Worm (Caenorhabditis elegans) whole organism, early embryonic: ENCODE results near the gene F29C12.6.

ENCODE experiments used
- B0310.2 ChIP-seq: sonication (generic microtip); optimal IDR thresholded peaks from 2 replicates; lab custom pipeline; 2016; ENCODE audit warnings: mild to moderate bottlenecking, missing genetic modification characterization, missing compliant biosample characterization
- F13C5.2 ChIP-seq: sonication (generic microtip); optimal IDR thresholded peaks from 2 replicates; lab custom pipeline; 2017; ENCODE audit warnings: mild to moderate bottlenecking, missing genetic modification characterization, inconsistent platforms, missing compliant biosample characterization
- aly-1 ChIP-seq: sonication (generic microtip); optimal IDR thresholded peaks from 2 replicates; lab custom pipeline; 2016; ENCODE audit warnings: missing genetic modification characterization, missing compliant biosample characterization
- ama-1 ChIP-seq: fragments of 150-350 bp; optimal IDR thresholded peaks from 2 replicates; lab custom pipeline; 2014
- ceh-13 ChIP-seq: fragments of 200-800 bp; sonication (Bioruptor generic); optimal IDR thresholded peaks from 2 replicates; lab custom pipeline; 2018; ENCODE audit warnings: mild to moderate bottlenecking, missing genetic modification characterization, missing compliant biosample characterization
- ceh-36 ChIP-seq: sonication (generic microtip); optimal IDR thresholded peaks from 2 replicates; lab custom pipeline; 2016; ENCODE audit warnings: missing genetic modification characterization, inconsistent platforms, missing compliant biosample characterization
- ets-7 ChIP-seq: sonication (generic microtip); optimal IDR thresholded peaks from 2 replicates; lab custom pipeline; 2016; ENCODE audit warnings: missing genotype, missing genetic modification characterization, missing compliant biosample characterization
- flt-1 ChIP-seq: fragments of 200-800 bp; sonication (Bioruptor generic); IDR thresholded peaks from 2 replicates; pipeline ENCODE4 v1.3.6; 2022; ENCODE audit warnings: missing genetic modification characterization, missing compliant biosample characterization
- hmbx-1 ChIP-seq: sonication (generic microtip); optimal IDR thresholded peaks from 2 replicates; lab custom pipeline; 2016; ENCODE audit warnings: mild to moderate bottlenecking, missing genetic modification characterization, missing compliant biosample characterization
- hmg-4 ChIP-seq: fragments of 200-800 bp; sonication (Bioruptor generic); optimal IDR thresholded peaks from 2 replicates; lab custom pipeline; 2018; ENCODE audit warnings: mild to moderate bottlenecking, missing genetic modification characterization, missing compliant biosample characterization
- hnd-1 ChIP-seq: sonication (generic microtip); optimal IDR thresholded peaks from 2 replicates; lab custom pipeline; 2016; ENCODE audit warnings: missing genetic modification characterization, missing compliant biosample characterization
- pes-1 ChIP-seq: fragments of 200-800 bp; sonication (Bioruptor generic); IDR thresholded peaks from 2 replicates; pipeline ENCODE4 v1.3.6; 2022; ENCODE audit warnings: missing genetic modification reagents, missing genetic modification characterization, missing compliant biosample characterization
- scrt-1 ChIP-seq: fragments of 200-800 bp; sonication (Bioruptor generic); IDR thresholded peaks from 2 replicates; pipeline ENCODE4 v1.3.6; 2022; ENCODE audit warnings: missing genetic modification characterization, missing compliant biosample characterization
- sea-1 ChIP-seq: fragments of 200-800 bp; sonication (Bioruptor generic); conservative IDR thresholded peaks from 2 replicates; pipeline ENCODE4 v1.3.6; 2022; ENCODE audit warnings: missing genetic modification characterization, missing compliant biosample characterization
- tbx-11 ChIP-seq: fragments of 200-800 bp; sonication (Bioruptor generic); IDR thresholded peaks from 2 replicates; pipeline ENCODE4 v1.3.6; 2022; ENCODE audit warnings: missing genetic modification characterization, missing compliant biosample characterization
- tbx-37 ChIP-seq: fragments of 200-800 bp; sonication (Bioruptor generic); conservative IDR thresholded peaks from 2 replicates; pipeline ENCODE4 v1.3.6; 2022; ENCODE audit warnings: missing genetic modification reagents, missing genetic modification characterization, missing compliant biosample characterization
- tra-4 ChIP-seq: sonication (generic microtip); optimal IDR thresholded peaks from 2 replicates; lab custom pipeline; 2017; ENCODE audit warnings: missing genetic modification characterization, missing compliant biosample characterization

Gene F29C12.6

DNA sequence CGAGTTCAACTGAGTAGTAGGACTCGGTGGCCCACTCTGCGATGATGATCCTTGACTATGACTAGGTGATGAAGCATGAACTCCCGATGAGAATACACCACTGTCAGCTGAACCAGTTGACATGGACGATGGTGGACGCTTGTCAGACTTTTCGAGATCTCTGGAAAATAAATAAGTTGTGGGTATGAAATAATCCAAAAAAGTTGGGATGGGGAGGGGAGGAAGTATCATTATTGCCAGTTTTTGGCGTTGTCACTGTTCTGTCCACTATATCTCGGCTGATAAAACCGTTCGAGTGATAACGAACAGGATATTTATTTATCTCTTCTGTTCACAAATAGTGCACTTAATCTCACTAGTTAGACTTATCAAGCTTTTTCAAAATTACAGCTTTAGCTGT is 34.4 kb downstream of the F29C12.6 start:
- TF ChIP-seq tbx-11 (no peak), aly-1 (tag; lab: Kevin White, UChicago) (no peak), scrt-1 (GFP tag; lab: Robert Waterston, UW) (no peak), hnd-1 (tag; lab: Kevin White, UChicago) (no peak), B0310.2 (tag; lab: Kevin White, UChicago) (no peak), hmbx-1 (tag; lab: Kevin White, UChicago) (no peak), ets-7 (tag; lab: Kevin White, UChicago) (no peak), ama-1 (lab: Kevin White, UChicago) (no peak), flt-1 (no peak)

DNA sequence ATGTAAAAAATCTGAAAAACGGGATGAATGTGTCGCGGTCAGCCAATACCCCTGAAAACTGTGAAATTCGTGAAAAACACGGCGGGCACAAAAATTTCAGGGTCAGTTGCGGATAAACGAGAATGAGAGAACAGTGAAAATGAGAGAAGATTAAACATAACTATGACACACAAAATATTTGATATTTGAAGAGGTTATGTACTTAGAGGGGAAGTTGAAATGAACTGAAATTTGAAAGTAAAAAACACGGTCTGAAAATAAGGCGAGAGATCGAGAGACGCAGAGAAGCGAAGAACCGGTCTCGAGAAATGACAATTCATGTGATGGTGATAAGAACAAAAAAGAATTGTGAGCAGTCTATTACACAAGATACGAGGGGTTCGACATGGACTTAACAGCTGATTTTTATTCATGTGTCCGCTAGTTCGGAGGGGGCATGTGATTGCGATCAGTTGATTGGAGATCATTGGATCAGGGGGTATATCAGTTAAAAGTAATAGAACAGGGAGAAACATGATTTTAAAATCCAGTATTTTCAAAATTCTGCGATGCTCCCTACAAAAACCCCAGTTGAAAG is 36.1 kb downstream of the F29C12.6 start, which contains the start of gene moe-3:
Gene moe-3 (minus strand): TSS at position 51 of the 577 bp plus-strand sequence.
- no peak for TF ChIP-seq ets-7 (tag; lab: Kevin White, UChicago)
- TF ChIP-seq sea-1 (GFP tag; lab: Robert Waterston, UW): no peak
- TF ChIP-seq scrt-1 (GFP tag; lab: Robert Waterston, UW): no peak
- TF ChIP-seq ama-1 (lab: Kevin White, UChicago): no peak

DNA sequence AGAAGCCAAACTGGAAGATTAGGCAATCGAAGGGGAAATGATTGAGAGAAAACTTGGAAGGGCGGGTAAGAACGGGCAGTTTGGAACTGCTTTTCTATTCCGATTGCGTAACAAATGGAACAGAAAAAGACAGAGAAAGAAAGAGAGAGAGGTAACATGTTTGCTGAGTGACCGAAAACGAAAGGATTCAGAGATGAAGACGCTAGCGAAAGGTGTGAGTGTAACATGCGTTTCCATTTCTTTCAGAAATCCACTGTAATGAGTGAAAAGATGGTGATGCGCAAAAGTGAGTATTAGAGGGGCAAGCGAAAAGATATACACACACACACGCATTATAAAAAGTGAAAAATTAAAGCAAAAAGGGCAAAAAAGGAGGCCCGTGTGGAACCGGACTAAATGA is 37.8 kb downstream of the F29C12.6 start:
- TF ChIP-seq scrt-1 (GFP tag; lab: Robert Waterston, UW): no peak
- no peak for TF ChIP-seq ets-7 (tag; lab: Kevin White, UChicago)
- TF ChIP-seq tra-4 (tag; lab: Kevin White, UChicago): no peak
- TF ChIP-seq ama-1 (lab: Kevin White, UChicago): no peak
- TF ChIP-seq sea-1 (GFP tag; lab: Robert Waterston, UW): no peak
- TF ChIP-seq tbx-11: no peak
- no peak for TF ChIP-seq ceh-36 (tag; lab: Kevin White, UChicago)
- no peak for TF ChIP-seq tbx-37
- TF ChIP-seq flt-1: no peak

- TF ChIP-seq pes-1 (GFP tag; lab: Robert Waterston, UW) (no peak), scrt-1 (GFP tag; lab: Robert Waterston, UW) (no peak), ceh-13 (GFP tag; lab: Kevin White, UChicago) (no peak), tbx-11 (no peak), ama-1 (lab: Kevin White, UChicago) (no peak), sea-1 (GFP tag; lab: Robert Waterston, UW) (no peak), flt-1 (no peak), tra-4 (tag; lab: Kevin White, UChicago) (no peak), ets-7 (tag; lab: Kevin White, UChicago) (no peak), aly-1 (tag; lab: Kevin White, UChicago) (no peak), hmbx-1 (tag; lab: Kevin White, UChicago) (no peak), F13C5.2 (tag; lab: Kevin White, UChicago) (no peak), B0310.2 (tag; lab: Kevin White, UChicago) (no peak), hnd-1 (tag; lab: Kevin White, UChicago) (no peak), tbx-37 (no peak), ceh-36 (tag; lab: Kevin White, UChicago) (no peak), hmg-4 (GFP tag; lab: Kevin White, UChicago) (no peak)
Observed at ce11 chrII:13170696-13171095, 41.0 kb downstream of the F29C12.6 start.

- TF ChIP-seq B0310.2 (tag; lab: Kevin White, UChicago) (no peak), hnd-1 (tag; lab: Kevin White, UChicago) (no peak)
Observed at ce11 chrII:13174435-13174834, 44.7 kb downstream of the F29C12.6 start.
